Worm (Caenorhabditis elegans) whole organism, L4 larva: ENCODE measurements around the gene C42D4.19.

Experiments
- F10B5.3 ChIP-seq: sonication (generic microtip); optimal IDR thresholded peaks from 2 replicates; lab custom pipeline; 2016; ENCODE audit warnings: mild to moderate bottlenecking, missing genetic modification characterization, missing compliant biosample characterization
- F44E2.7 ChIP-seq: fragments of 200-800 bp; sonication (Bioruptor generic); IDR thresholded peaks from 2 replicates; pipeline ENCODE4 v2.1.2; 2022; ENCODE audit warnings: missing genetic modification characterization, missing compliant biosample characterization
- T20F7.1 ChIP-seq: fragments of 200-800 bp; sonication (Bioruptor generic); optimal IDR thresholded peaks from 2 replicates; lab custom pipeline; 2018; ENCODE audit warnings: mild to moderate bottlenecking, missing genetic modification characterization, missing compliant biosample characterization
- Y75B8A.6 ChIP-seq: fragments of 200-800 bp; sonication (Bioruptor generic); IDR thresholded peaks from 2 replicates; pipeline ENCODE4 v1.3.6; 2022; ENCODE audit warnings: missing genetic modification reagents, missing genetic modification characterization, missing compliant biosample characterization
- aha-1 ChIP-seq: fragments of 150-350 bp; peaks from one replicate; lab custom pipeline; 2014; ENCODE audit warnings: missing biosample characterization, missing genetic modification characterization
- aly-2 ChIP-seq: sonication (generic microtip); optimal IDR thresholded peaks from 2 replicates; lab custom pipeline; 2018; ENCODE audit warnings: missing biosample characterization, missing genetic modification characterization
- ama-1 ChIP-seq: fragments of 150-350 bp; optimal IDR thresholded peaks from 2 replicates; lab custom pipeline; 2014; ENCODE audit warnings: inconsistent platforms, mixed read lengths
- arid-1 ChIP-seq: fragments of 200-800 bp; sonication (Bioruptor generic); conservative IDR thresholded peaks from 2 replicates; pipeline ENCODE4 v1.3.6; 2022; ENCODE audit warnings: missing genetic modification reagents, missing genetic modification characterization, missing compliant biosample characterization
- ceh-44 ChIP-seq: fragments of 200-800 bp; sonication (Bioruptor generic); IDR thresholded peaks from 2 replicates; pipeline ENCODE4 v1.3.6; 2022; ENCODE audit warnings: missing genetic modification reagents, missing genetic modification characterization, missing compliant biosample characterization
- ceh-82 ChIP-seq: sonication (generic microtip); optimal IDR thresholded peaks from 2 replicates; lab custom pipeline; 2017; ENCODE audit warnings: missing biosample characterization, missing genetic modification characterization
- ces-1 ChIP-seq: fragments of 150-350 bp; sonication (generic microtip); optimal IDR thresholded peaks from 4 replicates; lab custom pipeline; 2014; ENCODE audit warnings: missing biosample characterization, missing genetic modification reagents, missing genetic modification characterization
- daf-16 ChIP-seq, 3 experiments: sonication (generic microtip); optimal IDR thresholded peaks; 2 replicates each; lab custom pipeline; 2016 to 2017; ENCODE audit warnings: missing genetic modification characterization in 3 of 3, missing genetic modification reagents in 3 of 3, mild to moderate bottlenecking in 2 of 3, missing compliant biosample characterization in 2 of 3, missing biosample characterization in 1 of 3, moderate library complexity in 1 of 3
- dpl-1 ChIP-seq: fragments of 150-350 bp; optimal IDR thresholded peaks from 2 replicates; lab custom pipeline; 2014; ENCODE audit warnings: missing biosample characterization, missing genetic modification reagents, missing genetic modification characterization
- duxl-1 ChIP-seq: sonication (generic microtip); optimal IDR thresholded peaks from 2 replicates; lab custom pipeline; 2016; ENCODE audit warnings: mild to moderate bottlenecking, missing genetic modification characterization, moderate library complexity, missing compliant biosample characterization; ENCODE audit not compliant: poor library complexity
- fos-1 ChIP-seq: fragments of 150-350 bp; optimal IDR thresholded peaks from 2 replicates; lab custom pipeline; 2014; ENCODE audit warnings: missing biosample characterization, missing genetic modification characterization
- hlh-30 ChIP-seq: sonication (generic microtip); optimal IDR thresholded peaks from 2 replicates; lab custom pipeline; 2017; ENCODE audit warnings: antibody characterized with exemption, mild to moderate bottlenecking, missing genetic modification characterization, missing compliant biosample characterization; ENCODE audit not compliant: insufficient read depth
- hmg-1.1 ChIP-seq: fragments of 200-800 bp; sonication (Bioruptor generic); IDR thresholded peaks from 2 replicates; pipeline ENCODE4 v1.3.6; 2022; ENCODE audit warnings: missing genetic modification reagents, missing genetic modification characterization, missing compliant biosample characterization
- lin-1 ChIP-seq: fragments of 200-800 bp; sonication (Bioruptor generic); IDR thresholded peaks from 2 replicates; pipeline ENCODE4 v1.3.6; 2022; ENCODE audit warnings: missing genetic modification reagents, missing genetic modification characterization, missing compliant biosample characterization
- lin-38 ChIP-seq: fragments of 200-800 bp; sonication (Bioruptor generic); IDR thresholded peaks from 2 replicates; pipeline ENCODE4 v1.3.6; 2022; ENCODE audit warnings: missing genetic modification reagents, missing genetic modification characterization, missing compliant biosample characterization
- lin-39 ChIP-seq: fragments of 150-350 bp; optimal IDR thresholded peaks from 2 replicates; lab custom pipeline; 2014; ENCODE audit warnings: missing biosample characterization, missing genetic modification reagents, missing genetic modification characterization
- lsy-2 ChIP-seq, 2 experiments: fragments of 150-350 bp in 1 of 2; sonication (generic microtip) in 1 of 2; optimal IDR thresholded peaks; 2 replicates each; lab custom pipeline; 2014 to 2017; ENCODE audit warnings: missing biosample characterization in 2 of 2, missing genetic modification characterization in 2 of 2
- mdl-1 ChIP-seq, 2 experiments: fragments of 150-350 bp in 1 of 2; sonication (generic microtip) in 1 of 2; optimal IDR thresholded peaks; 2 replicates each; lab custom pipeline; 2014 to 2017; ENCODE audit warnings: missing biosample characterization in 2 of 2, missing genetic modification characterization in 2 of 2
- mep-1 ChIP-seq: fragments of 150-350 bp; sonication (generic microtip); optimal IDR thresholded peaks from 3 replicates; lab custom pipeline; 2014; ENCODE audit warnings: missing biosample characterization, missing genetic modification characterization
- mxl-2 ChIP-seq: fragments of 200-800 bp; sonication (Bioruptor generic); conservative IDR thresholded peaks from 2 replicates; pipeline ENCODE4 v1.3.6; 2022; ENCODE audit warnings: missing genetic modification reagents, missing genetic modification characterization, missing compliant biosample characterization
- mxl-3 ChIP-seq: fragments of 200-800 bp; sonication (Bioruptor generic); optimal IDR thresholded peaks from 2 replicates; lab custom pipeline; 2018; ENCODE audit warnings: mild to moderate bottlenecking, missing genetic modification characterization, missing compliant biosample characterization
- nhr-111 ChIP-seq: fragments of 200-800 bp; sonication (Bioruptor generic); optimal IDR thresholded peaks from 2 replicates; lab custom pipeline; 2018; ENCODE audit warnings: mild to moderate bottlenecking, missing genetic modification characterization, missing compliant biosample characterization
- snpc-1.2 ChIP-seq: fragments of 200-800 bp; sonication (Bioruptor generic); IDR thresholded peaks from 2 replicates; pipeline ENCODE4 v1.3.6; 2022; ENCODE audit warnings: missing genetic modification reagents, missing genetic modification characterization, missing compliant biosample characterization
- zip-11 ChIP-seq: fragments of 200-800 bp; sonication (Bioruptor generic); IDR thresholded peaks from 2 replicates; pipeline ENCODE4 v1.3.6; 2022; ENCODE audit warnings: missing genetic modification characterization, missing compliant biosample characterization
- zip-2 ChIP-seq: fragments of 150-350 bp; optimal IDR thresholded peaks from 2 replicates; lab custom pipeline; 2014; ENCODE audit warnings: missing biosample characterization, missing genetic modification characterization
- ztf-11 ChIP-seq: fragments of 150-350 bp; optimal IDR thresholded peaks from 2 replicates; lab custom pipeline; 2014; ENCODE audit warnings: missing biosample characterization, missing genetic modification characterization

Gene C42D4.19

DNA sequence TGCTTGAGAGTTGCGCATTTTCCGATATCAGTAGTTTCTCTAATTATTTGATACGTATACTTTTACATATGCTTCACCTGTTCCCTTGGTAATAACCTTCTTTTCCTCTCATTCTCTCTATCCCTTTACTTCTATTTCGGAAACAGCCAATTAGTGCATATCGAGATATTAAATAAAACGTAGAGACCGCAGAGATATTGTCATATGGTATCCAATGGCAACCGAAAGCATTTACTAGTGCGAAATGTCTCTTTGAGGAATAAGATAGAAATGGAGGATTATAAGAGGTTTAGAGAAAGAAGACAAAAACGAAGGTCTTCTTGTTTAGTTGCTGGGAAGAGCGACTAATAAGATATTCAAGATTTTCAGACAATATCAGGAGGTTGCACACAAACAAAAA, 19.1 kb upstream of the C42D4.19 start, which contains the start of gene maph-9:
Gene maph-9 (plus strand): TSS at position 273 of the 400 bp plus-strand sequence.
- TF ChIP-seq aha-1 (peak; percentile 67), T20F7.1 (no peak), lin-1 (no peak)

DNA sequence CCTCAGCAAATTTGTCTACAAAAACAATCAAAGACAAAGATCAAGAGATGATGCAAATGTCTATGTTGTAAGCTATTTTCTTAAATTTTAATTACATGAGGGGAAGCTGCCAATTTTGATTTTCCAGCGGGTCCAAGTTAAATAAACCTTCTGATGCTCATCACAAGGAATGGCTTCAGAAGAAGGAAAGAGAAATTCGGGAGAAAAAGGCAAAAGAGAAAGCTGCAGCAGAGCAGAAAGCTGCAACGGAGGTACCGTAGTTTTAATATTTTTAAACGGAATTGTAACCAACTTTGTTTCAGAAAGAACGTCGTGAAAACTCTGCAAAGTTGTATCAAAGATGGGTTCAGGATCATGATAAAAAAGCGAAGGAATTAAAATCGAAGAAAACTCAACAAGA, 17.3 kb upstream of the C42D4.19 start:
- TF ChIP-seq dpl-1 (no peak), aha-1 (peak; percentile 94)
- TF ChIP-seq, all 104 proteins: peak for 1

DNA sequence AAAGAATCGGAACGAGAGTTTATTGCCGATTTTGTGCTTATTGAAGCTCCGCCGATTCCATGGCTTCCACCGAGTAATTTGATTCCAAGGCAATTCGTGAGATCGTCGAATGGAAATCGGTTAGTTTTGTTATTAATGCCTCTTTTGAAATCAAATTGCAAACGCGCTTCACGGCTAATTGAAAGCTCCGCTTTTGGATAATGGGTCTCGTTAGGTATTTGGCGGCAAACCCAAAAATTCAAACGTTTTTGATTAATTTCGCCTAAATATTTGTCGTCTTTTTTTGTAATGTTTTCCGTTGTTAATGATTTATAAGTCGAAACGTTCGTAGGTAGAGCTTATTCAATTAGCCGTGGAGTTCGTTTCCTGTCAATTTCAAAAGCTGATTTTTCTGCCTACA, 15.9 kb upstream of the C42D4.19 start:
- TF ChIP-seq ceh-44 (GFP tag; lab: Robert Waterston, UW) (no peak), zip-11 (GFP tag; lab: Robert Waterston, UW) (no peak), ces-1 (no peak), Y75B8A.6 (GFP tag; lab: Robert Waterston, UW) (no peak), fos-1 (tag; lab: Kevin White, UChicago) (no peak), lin-39 (no peak), nhr-111 (GFP tag; lab: Kevin White, UChicago) (no peak), daf-16 (GFP tag; optimal IDR thresholded peaks at IDR 0.05; lab: Kevin White, UChicago) (no peak), daf-16 (tag; optimal IDR thresholded peaks at IDR 0.05; lab: Kevin White, UChicago) (no peak), arid-1 (GFP tag; lab: Robert Waterston, UW) (no peak), lsy-2 (tag; optimal IDR thresholded peaks at IDR 0.05; lab: Kevin White, UChicago) (no peak), duxl-1 (tag; lab: Kevin White, UChicago) (no peak), snpc-1.2 (GFP tag; lab: Robert Waterston, UW) (no peak)

DNA sequence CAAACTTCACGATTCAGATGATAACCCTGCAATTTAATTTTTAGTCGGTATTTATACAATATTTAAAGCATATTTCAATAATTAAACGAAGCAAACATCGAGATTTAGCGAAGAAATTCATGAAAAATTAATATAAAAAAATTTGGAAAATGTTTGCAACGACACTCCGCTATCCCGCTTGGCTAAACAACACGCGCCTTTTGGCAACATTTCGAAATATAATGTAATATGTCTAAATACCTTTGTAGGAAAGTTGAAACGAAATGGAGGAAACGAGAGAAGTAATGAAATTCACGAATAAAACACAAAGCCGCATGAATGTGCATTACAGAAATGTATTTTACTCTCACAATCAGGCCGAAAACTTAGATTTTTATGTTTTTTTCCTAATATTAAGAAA, 9.7 kb upstream of the C42D4.19 start, which contains the start of gene rpc-1:
Gene rpc-1 (minus strand): TSS at position 26 of the 400 bp plus-strand sequence.
- TF ChIP-seq zip-2 (tag; lab: Kevin White, UChicago) (peak; percentile 86), ama-1 (lab: Kevin White, UChicago) (no peak), T20F7.1 (peak; percentile 95), mep-1 (tag; lab: Kevin White, UChicago) (no peak), ces-1 (no peak), dpl-1 (peak; percentile 69), hlh-30 (tag; lab: Kevin White, UChicago) (peak; percentile 29), F44E2.7 (no peak), fos-1 (tag; lab: Kevin White, UChicago) (no peak), ztf-11 (tag; lab: Kevin White, UChicago) (no peak), lin-38 (no peak), F10B5.3 (tag; lab: Kevin White, UChicago) (no peak)

DNA sequence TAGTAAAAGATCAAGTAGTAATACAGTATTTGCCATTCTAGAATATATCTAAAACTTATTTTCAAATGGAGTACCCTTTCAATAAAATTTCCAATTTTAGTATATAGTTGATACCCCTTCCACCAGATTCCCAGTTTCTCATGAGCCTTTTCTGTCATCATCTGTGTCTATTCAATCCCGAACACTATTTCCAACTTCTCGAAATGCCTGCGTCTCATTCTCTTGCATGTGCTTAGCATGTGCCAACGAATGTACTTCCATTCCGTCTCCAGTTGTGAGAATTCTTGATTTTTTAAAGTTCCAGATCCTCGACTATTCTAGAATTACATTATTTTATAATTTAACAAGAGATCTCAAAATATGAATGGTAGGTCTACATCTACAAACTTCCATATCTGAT, 8.9 kb upstream of the C42D4.19 start, which contains the start of gene C42D4.18:
Gene C42D4.18 (plus strand): TSS at position 231 of the 400 bp plus-strand sequence.
- TF ChIP-seq hlh-30 (tag; lab: Kevin White, UChicago), result peak; percentile 86
- TF ChIP-seq mxl-2 (GFP tag; lab: Robert Waterston, UW), result peak; percentile 29; the same call in 1 of the 2 replicates
- TF ChIP-seq lsy-2 (tag; optimal IDR thresholded peaks at IDR 0.05; lab: Kevin White, UChicago), result peak in 1 of 2 experiments; percentile 39
- peak; percentile 28; the same call in 1 of the 2 replicates for TF ChIP-seq hmg-1.1
- TF ChIP-seq mxl-3 (GFP tag; lab: Kevin White, UChicago), result peak; percentile 5
- TF ChIP-seq mdl-1 (tag; optimal IDR thresholded peaks at IDR 0.05; lab: Kevin White, UChicago), result peak in 1 of 2 experiments; percentile 65
- TF ChIP-seq ceh-82 (tag; lab: Kevin White, UChicago), result no peak
- TF ChIP-seq aly-2 (tag; lab: Kevin White, UChicago), result no peak
